Worm (Caenorhabditis elegans): ENCODE data around the gene ZK546.2.
"Not testable (repeated sequence)": the region's sequence is repeated elsewhere in the genome, so short reads cannot be mapped to it uniquely, and the experiment has no call there.

The ZK546.2 gene

DNA sequence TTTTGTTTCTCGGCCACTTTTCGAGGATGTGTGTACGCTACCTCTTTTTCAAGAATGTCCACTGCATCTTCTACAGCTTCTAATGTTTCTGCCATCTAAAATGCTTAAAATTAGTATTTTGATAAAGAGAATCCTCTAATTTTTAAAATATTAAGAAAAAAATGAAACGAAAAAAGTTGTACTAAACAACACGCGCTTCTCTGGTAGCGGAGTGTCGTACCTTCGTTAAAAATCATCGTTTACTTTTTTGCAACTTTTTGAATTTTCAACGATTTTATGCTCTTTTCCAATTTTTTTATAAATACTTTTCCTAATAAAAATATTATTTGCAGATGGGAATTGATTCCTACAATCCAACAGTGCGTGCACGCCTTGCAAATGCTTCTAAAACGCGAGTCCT is at the start of gene ZK546.2, which contains the start of gene gldi-11:
TSS of gene ZK546.2 (plus strand) at position 333 of the 400 bp plus-strand sequence.
TSS of gene gldi-11 (minus strand) at position 95 of the 400 bp plus-strand sequence.
- TF ChIP-seq ref-1 (GFP tag; conservative IDR thresholded peaks at IDR 0.05) (no peak), ztf-23 (GFP tag; IDR thresholded peaks at IDR 0.05) (no peak), flt-1 (GFP tag; IDR thresholded peaks at IDR 0.05) (no peak)

DNA sequence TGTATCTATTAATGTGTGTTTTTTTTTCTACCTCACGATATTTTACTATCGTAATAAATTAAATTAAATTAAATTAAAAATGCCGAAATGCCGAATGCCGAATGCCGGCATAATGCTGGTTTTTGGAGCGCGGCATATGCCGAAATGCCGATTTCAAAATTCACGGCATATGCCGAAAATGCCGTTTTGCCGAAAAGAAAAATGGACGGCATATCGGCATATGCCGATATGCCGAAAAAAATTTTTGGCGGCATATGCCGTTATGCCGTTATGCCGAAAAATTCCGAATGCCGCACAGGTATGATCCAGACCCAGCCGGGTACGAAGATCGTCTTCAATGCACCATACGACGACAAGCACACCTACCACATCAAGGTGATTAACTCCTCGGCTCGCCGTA is 47.3 kb upstream of the ZK546.2 start, which contains the start of gene msp-32:
TSS of gene msp-32 (plus strand) at position 301 of the 400 bp plus-strand sequence.
- TF ChIP-seq med-1 (GFP tag; optimal IDR thresholded peaks at IDR 0.05; ENCODE audit: insufficient read depth); T22C8.4 (GFP tag; IDR thresholded peaks at IDR 0.05); ztf-23 (GFP tag; IDR thresholded peaks at IDR 0.05): not testable (repeated sequence)

DNA sequence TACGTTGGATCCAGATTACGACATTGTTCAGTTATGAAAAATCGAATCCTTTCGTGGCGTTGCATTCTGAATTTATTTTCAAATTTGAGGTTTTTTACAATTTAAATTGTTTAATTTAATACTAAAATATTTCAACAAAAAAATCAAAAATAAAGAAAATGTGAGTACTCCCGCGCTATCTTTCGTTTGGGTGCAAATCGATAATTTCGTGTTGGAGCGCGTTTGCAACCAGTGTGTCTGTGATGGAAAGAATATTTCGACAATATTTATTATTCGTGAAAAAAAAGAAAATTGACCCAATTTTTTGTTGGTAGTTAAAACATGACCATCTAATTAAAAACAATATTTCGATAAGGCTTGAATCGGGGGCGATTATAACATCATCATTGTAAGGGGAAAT is 43.8 kb upstream of the ZK546.2 start, which contains the start of gene R05F9.9:
TSS of gene R05F9.9 (minus strand) at position 66 of the 400 bp plus-strand sequence.
- TF ChIP-seq T22C8.4 (GFP tag; IDR thresholded peaks at IDR 0.05) (peak; percentile 80), ref-1 (GFP tag; conservative IDR thresholded peaks at IDR 0.05) (no peak)

DNA sequence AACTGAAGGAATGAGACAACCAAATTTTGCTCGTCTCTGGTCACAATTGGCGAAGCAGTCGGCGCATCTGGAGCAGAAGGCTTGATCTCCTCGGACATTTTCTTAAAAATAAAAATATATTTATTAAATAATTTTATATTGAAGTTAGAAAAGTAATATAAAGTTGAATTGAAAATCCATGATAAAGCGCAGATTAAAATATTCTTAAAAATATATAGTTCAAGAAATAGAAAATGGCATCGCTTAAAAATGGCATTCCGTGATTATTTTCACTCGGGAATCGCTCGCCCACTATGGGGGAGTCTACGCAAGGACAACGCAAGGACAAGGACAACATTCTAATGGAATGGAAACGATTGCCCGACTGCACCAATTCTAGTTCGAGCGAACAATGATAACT is 42.1 kb upstream of the ZK546.2 start, which contains the start of gene sgt-1:
TSS of gene sgt-1 (minus strand) at position 101 of the 400 bp plus-strand sequence.
- not testable (repeated sequence) for TF ChIP-seq T22C8.4 (GFP tag; IDR thresholded peaks at IDR 0.05); med-1 (GFP tag; optimal IDR thresholded peaks at IDR 0.05; ENCODE audit: insufficient read depth); cog-1 (tag; optimal IDR thresholded peaks at IDR 0.05)

DNA sequence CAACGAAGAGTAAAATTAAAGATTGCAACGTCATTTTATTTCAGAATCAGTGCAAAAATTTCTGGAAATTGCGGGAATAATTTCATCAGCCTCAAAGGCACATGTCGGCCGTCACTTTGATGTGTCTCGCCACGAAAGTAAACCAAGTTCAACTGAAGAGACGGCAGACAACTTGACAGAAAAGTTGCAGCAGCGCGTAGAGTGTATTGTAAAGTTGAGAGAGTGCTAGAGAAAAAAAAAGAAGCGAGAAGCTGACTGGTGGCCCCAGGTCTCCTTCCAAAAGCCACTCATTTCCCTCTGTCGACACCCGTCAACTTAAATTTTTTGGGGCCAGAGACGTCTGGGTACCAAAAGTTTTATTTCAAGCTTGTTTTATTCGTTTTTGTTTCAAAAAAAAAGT is 41.5 kb upstream of the ZK546.2 start:
- TF ChIP-seq klf-2 (GFP tag; conservative IDR thresholded peaks at IDR 0.05) (no peak), flt-1 (GFP tag; IDR thresholded peaks at IDR 0.05) (0 out of 2 replicates have a peak, but pooled peaks have one; percentile 7), ztf-29 (GFP tag; IDR thresholded peaks at IDR 0.05) (peak; percentile 57; the same call in 1 of the 2 replicates)

DNA sequence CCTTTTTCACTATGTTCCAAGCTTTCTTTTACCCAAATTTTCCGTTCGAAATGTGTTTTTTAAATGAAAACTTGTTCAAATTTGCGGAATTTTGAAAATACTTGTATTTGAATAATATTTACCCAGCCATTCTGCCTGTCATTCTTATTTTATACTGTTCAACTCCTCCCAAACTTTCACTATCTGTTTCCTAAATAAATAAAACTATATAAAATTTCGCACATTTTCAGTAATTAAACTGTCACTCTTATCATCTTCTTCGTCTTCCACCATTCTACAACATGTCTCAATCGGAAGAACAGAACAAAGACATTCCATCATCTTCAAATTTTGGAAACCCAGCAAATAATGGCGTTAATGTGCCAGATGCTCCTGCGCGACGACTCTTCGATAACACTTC is 41.0 kb upstream of the ZK546.2 start, which contains the start of gene btbd-10:
TSS of gene btbd-10 (plus strand) at position 231 of the 400 bp plus-strand sequence.
- TF ChIP-seq med-1 (GFP tag; optimal IDR thresholded peaks at IDR 0.05; ENCODE audit: insufficient read depth) (no peak), ztf-23 (GFP tag; IDR thresholded peaks at IDR 0.05) (no peak), ref-1 (GFP tag; conservative IDR thresholded peaks at IDR 0.05) (no peak), T22C8.4 (GFP tag; IDR thresholded peaks at IDR 0.05) (no peak), tab-1 (GFP tag; IDR thresholded peaks at IDR 0.05) (no peak), klf-2 (GFP tag; conservative IDR thresholded peaks at IDR 0.05) (no peak), flt-1 (GFP tag; IDR thresholded peaks at IDR 0.05) (no peak), cog-1 (tag; optimal IDR thresholded peaks at IDR 0.05) (no peak), ztf-29 (GFP tag; IDR thresholded peaks at IDR 0.05) (no peak)

DNA sequence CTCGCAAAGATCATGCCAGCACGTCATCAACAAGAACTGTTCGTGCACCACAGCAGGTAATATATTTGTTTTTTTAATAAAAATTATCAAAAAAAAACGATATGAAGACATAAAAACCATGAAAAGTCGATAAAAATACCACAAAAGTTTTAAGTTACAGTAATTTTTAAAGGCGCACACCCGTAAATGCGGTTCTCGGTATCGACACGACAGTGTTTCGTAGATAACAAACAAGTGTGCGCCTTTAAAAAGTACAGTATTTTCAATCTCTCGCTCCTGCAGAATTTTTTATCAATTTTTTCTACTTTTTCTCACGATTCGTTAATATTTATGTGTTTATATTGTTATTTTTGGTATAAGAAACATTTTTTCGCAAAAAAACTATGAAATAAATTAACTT is 40.5 kb upstream of the ZK546.2 start:
- TF ChIP-seq ztf-23 (GFP tag; IDR thresholded peaks at IDR 0.05) (no peak), cog-1 (tag; optimal IDR thresholded peaks at IDR 0.05) (no peak), T22C8.4 (GFP tag; IDR thresholded peaks at IDR 0.05) (no peak), flt-1 (GFP tag; IDR thresholded peaks at IDR 0.05) (no peak), med-1 (GFP tag; optimal IDR thresholded peaks at IDR 0.05; ENCODE audit: insufficient read depth) (no peak)

DNA sequence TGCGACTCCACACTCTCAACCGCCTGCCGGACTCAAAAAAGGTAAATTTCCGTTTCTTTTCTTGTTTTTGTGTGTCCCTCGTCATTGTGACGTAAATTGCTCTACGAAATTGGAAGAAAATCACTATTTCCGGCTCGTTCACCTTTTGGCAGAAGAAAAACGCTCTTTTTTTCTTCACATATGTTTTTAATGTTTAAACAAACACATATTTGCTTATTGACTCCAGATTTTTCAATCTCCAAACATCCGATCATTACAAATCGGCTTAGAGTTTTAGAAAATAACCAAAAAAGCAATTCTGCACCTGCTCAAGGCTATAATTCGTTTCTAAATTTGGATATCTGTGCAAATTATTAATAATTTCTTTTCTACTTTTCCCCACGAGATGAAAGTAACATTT is 39.9 kb upstream of the ZK546.2 start:
- TF ChIP-seq T22C8.4 (GFP tag; IDR thresholded peaks at IDR 0.05): no peak
- no peak for TF ChIP-seq flt-1 (GFP tag; IDR thresholded peaks at IDR 0.05)
- TF ChIP-seq med-1 (GFP tag; optimal IDR thresholded peaks at IDR 0.05; ENCODE audit: insufficient read depth): no peak
- no peak for TF ChIP-seq ztf-29 (GFP tag; IDR thresholded peaks at IDR 0.05)
- no peak for TF ChIP-seq klf-2 (GFP tag; conservative IDR thresholded peaks at IDR 0.05)
- no peak for TF ChIP-seq cog-1 (tag; optimal IDR thresholded peaks at IDR 0.05)
- TF ChIP-seq ztf-23 (GFP tag; IDR thresholded peaks at IDR 0.05): no peak
- no peak for TF ChIP-seq ref-1 (GFP tag; conservative IDR thresholded peaks at IDR 0.05)
- no peak for TF ChIP-seq tab-1 (GFP tag; IDR thresholded peaks at IDR 0.05)

DNA sequence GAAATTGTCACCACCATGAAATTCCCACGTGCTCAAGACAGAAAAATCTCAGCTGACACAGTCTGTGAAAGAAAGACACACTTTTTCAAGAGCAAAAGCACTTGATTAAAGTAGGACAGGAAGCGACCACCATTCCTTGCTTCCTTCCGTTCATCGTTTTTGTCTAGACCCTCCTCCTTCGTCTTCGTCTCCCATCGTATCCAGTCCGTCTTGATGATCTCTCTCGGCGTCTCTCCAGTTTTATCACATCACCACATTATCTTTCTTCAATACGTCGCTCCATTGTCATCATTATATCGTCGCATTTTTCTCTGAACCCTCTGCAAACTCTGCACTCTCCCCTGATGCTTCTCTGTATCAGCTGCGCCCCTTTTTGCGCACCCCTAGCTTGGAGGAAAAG is 37.7 kb upstream of the ZK546.2 start:
- no peak for TF ChIP-seq T22C8.4 (GFP tag; IDR thresholded peaks at IDR 0.05)
- TF ChIP-seq cog-1 (tag; optimal IDR thresholded peaks at IDR 0.05): no peak
- no peak for TF ChIP-seq ztf-23 (GFP tag; IDR thresholded peaks at IDR 0.05)
- TF ChIP-seq flt-1 (GFP tag; IDR thresholded peaks at IDR 0.05): no peak
- TF ChIP-seq ztf-29 (GFP tag; IDR thresholded peaks at IDR 0.05): no peak
- no peak for TF ChIP-seq tab-1 (GFP tag; IDR thresholded peaks at IDR 0.05)
- no peak for TF ChIP-seq ref-1 (GFP tag; conservative IDR thresholded peaks at IDR 0.05)
- TF ChIP-seq klf-2 (GFP tag; conservative IDR thresholded peaks at IDR 0.05): no peak
- TF ChIP-seq med-1 (GFP tag; optimal IDR thresholded peaks at IDR 0.05; ENCODE audit: insufficient read depth): no peak

DNA sequence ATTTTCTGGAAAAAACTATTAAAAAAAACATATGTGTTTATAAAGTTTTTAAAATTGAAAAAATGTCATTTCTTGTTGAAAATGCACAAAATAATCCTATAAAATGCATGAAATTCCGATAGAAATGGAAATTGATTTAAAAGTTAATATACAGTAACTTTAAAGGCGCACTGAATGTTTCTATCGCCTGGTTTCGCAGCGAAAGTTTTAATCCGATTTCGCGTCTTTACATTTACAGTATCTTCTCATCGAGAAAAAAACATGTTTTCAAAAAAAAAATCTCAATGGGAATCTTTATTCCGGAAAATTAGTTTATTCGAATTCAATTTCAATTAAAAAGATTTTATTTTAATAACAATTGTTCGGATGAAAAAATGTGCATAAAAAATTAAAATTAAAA is 31.6 kb upstream of the ZK546.2 start, which contains the start of gene R05F9.11:
TSS of gene R05F9.11 (minus strand) at position 5 of the 400 bp plus-strand sequence.
- TF ChIP-seq ref-1 (GFP tag; conservative IDR thresholded peaks at IDR 0.05) (no peak), T22C8.4 (GFP tag; IDR thresholded peaks at IDR 0.05) (no peak), med-1 (GFP tag; optimal IDR thresholded peaks at IDR 0.05; ENCODE audit: insufficient read depth) (no peak), flt-1 (GFP tag; IDR thresholded peaks at IDR 0.05) (no peak), klf-2 (GFP tag; conservative IDR thresholded peaks at IDR 0.05) (no peak), tab-1 (GFP tag; IDR thresholded peaks at IDR 0.05) (no peak), ztf-23 (GFP tag; IDR thresholded peaks at IDR 0.05) (no peak), cog-1 (tag; optimal IDR thresholded peaks at IDR 0.05) (no peak), ztf-29 (GFP tag; IDR thresholded peaks at IDR 0.05) (no peak)

DNA sequence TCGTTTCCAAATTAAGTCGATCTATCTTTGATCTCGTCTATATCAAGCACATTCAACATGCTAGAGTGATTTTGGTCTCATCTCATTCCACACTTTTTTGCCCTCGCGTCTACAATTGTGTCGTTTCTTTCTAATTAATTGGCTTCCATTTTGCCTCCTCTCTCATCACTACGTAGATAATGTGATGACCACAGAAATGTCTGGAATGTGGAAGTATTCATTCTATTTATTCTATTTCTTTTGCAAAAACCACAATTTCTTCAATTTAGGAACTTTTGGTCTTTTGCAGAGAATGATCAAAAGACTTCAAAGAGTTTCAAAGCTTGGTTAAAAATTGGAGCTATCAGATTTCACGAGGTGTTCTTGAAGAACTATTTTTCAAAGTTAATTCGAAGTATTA is 30.3 kb upstream of the ZK546.2 start:
- TF ChIP-seq flt-1 (GFP tag; IDR thresholded peaks at IDR 0.05): no peak
- TF ChIP-seq cog-1 (tag; optimal IDR thresholded peaks at IDR 0.05): no peak
- no peak for TF ChIP-seq ref-1 (GFP tag; conservative IDR thresholded peaks at IDR 0.05)
- no peak for TF ChIP-seq ztf-23 (GFP tag; IDR thresholded peaks at IDR 0.05)
- no peak for TF ChIP-seq med-1 (GFP tag; optimal IDR thresholded peaks at IDR 0.05; ENCODE audit: insufficient read depth)
- no peak for TF ChIP-seq tab-1 (GFP tag; IDR thresholded peaks at IDR 0.05)
- no peak for TF ChIP-seq T22C8.4 (GFP tag; IDR thresholded peaks at IDR 0.05)
- TF ChIP-seq klf-2 (GFP tag; conservative IDR thresholded peaks at IDR 0.05): no peak
- TF ChIP-seq ztf-29 (GFP tag; IDR thresholded peaks at IDR 0.05): no peak

Measured in whole organism, midembryonic.